Fruit fly (Drosophila melanogaster) whole organism, wandering third instar larva: ENCODE results near the gene Rbcn-3A.

Source experiments
- Abd-B ChIP-seq: fragments of >200 bp; optimal IDR thresholded peaks from 2 replicates; lab custom pipeline; 2017; ENCODE audit warnings: missing biosample characterization, missing genetic modification characterization
- CG32264 ChIP-seq: fragments of 200-800 bp; sonication (Bioruptor generic); optimal IDR thresholded peaks from 2 replicates; lab custom pipeline; 2016; ENCODE audit warnings: missing biosample characterization, missing genetic modification characterization
- CG9705 ChIP-seq: fragments of 200-800 bp; sonication (Bioruptor generic); optimal IDR thresholded peaks from 2 replicates; lab custom pipeline; 2018; ENCODE audit warnings: missing biosample characterization, mild to moderate bottlenecking, missing genetic modification characterization
- CrebA ChIP-seq: fragments of 200-800 bp; sonication (Bioruptor generic); optimal IDR thresholded peaks from 2 replicates; lab custom pipeline; 2016; ENCODE audit warnings: missing biosample characterization, mild to moderate bottlenecking, missing genetic modification characterization, borderline replicate concordance
- Dfd ChIP-seq: fragments of >200 bp; optimal IDR thresholded peaks from 2 replicates; lab custom pipeline; 2017; ENCODE audit warnings: missing biosample characterization, missing genetic modification characterization
- Dif ChIP-seq: fragments of 200-275, 200-300 bp; sonication (Bioruptor generic); optimal IDR thresholded peaks from 2 replicates; lab custom pipeline; 2018; ENCODE audit warnings: missing biosample characterization, missing genetic modification characterization; ENCODE audit not compliant: partially characterized antibody
- GATAd ChIP-seq: sonication (Bioruptor generic); optimal IDR thresholded peaks from 2 replicates; lab custom pipeline; 2016; ENCODE audit warnings: missing biosample characterization, missing genetic modification characterization
- HLH106 ChIP-seq: fragments of 200-800 bp; optimal IDR thresholded peaks from 3 replicates; lab custom pipeline; 2019; ENCODE audit warnings: missing biosample characterization, mild to moderate bottlenecking, missing genetic modification characterization, moderate library complexity
- Hnf4 ChIP-seq: fragments of 200-800 bp; sonication (Bioruptor generic); optimal IDR thresholded peaks from 2 replicates; lab custom pipeline; 2016; ENCODE audit warnings: missing biosample characterization, mild to moderate bottlenecking, missing genetic modification characterization
- Hr78 ChIP-seq: fragments of >200 bp; optimal IDR thresholded peaks from 2 replicates; lab custom pipeline; 2017; ENCODE audit warnings: missing biosample characterization, missing genetic modification characterization
- Hr83 ChIP-seq: fragments of 200-300 bp; sonication (Bioruptor generic); optimal IDR thresholded peaks from 2 replicates; lab custom pipeline; 2016; ENCODE audit warnings: missing biosample characterization, mild to moderate bottlenecking, missing genetic modification characterization, moderate library complexity; ENCODE audit not compliant: poor library complexity, severe bottlenecking
- Jra ChIP-seq: sonication (Bioruptor generic); optimal IDR thresholded peaks from 2 replicates; lab custom pipeline; 2016; ENCODE audit warnings: missing biosample characterization, missing genetic modification characterization
- Mio ChIP-seq: sonication (Bioruptor generic); optimal IDR thresholded peaks from 2 replicates; lab custom pipeline; 2016; ENCODE audit warnings: missing biosample characterization, missing genetic modification characterization
- Myc ChIP-seq: fragments of >200 bp; optimal IDR thresholded peaks from 2 replicates; lab custom pipeline; 2017
- N ChIP-seq: fragments of >200 bp; optimal IDR thresholded peaks from 2 replicates; lab custom pipeline; 2018; ENCODE audit warnings: missing biosample characterization, missing external identifiers, missing genetic modification characterization
- OdsH ChIP-seq: fragments of 200-800 bp; sonication (Bioruptor generic); optimal IDR thresholded peaks from 2 replicates; lab custom pipeline; 2016; ENCODE audit warnings: missing biosample characterization, mild to moderate bottlenecking, missing genetic modification characterization
- Rel ChIP-seq, 2 experiments: fragments of 200-800 bp; sonication (Bioruptor generic) in 1 of 2; optimal IDR thresholded peaks; 2 replicates in 1 of 2; 3 replicates in 1 of 2; lab custom pipeline; 2016 to 2019; ENCODE audit warnings: mild to moderate bottlenecking in 2 of 2, missing biosample characterization in 2 of 2, missing genetic modification characterization in 2 of 2, moderate library complexity in 1 of 2
- Sp1 ChIP-seq: fragments of 200-800 bp; sonication (Bioruptor generic); optimal IDR thresholded peaks from 3 replicates; lab custom pipeline; 2019; ENCODE audit warnings: missing biosample characterization, mild to moderate bottlenecking, missing genetic modification characterization, moderate library complexity
- Vsx2 ChIP-seq: fragments of 200-300, 225-300 bp; sonication (Bioruptor generic); optimal IDR thresholded peaks from 2 replicates; lab custom pipeline; 2018; ENCODE audit warnings: missing biosample characterization, missing genetic modification characterization; ENCODE audit not compliant: partially characterized antibody
- br ChIP-seq: fragments of 200-800 bp; sonication (Bioruptor generic); optimal IDR thresholded peaks from 2 replicates; lab custom pipeline; 2016; ENCODE audit warnings: missing biosample characterization, missing genetic modification characterization
- brk ChIP-seq: fragments of 200-800 bp; sonication (Bioruptor generic); optimal IDR thresholded peaks from 2 replicates; lab custom pipeline; 2016; ENCODE audit warnings: missing biosample characterization, mild to moderate bottlenecking, missing genetic modification characterization
- dl ChIP-seq, 2 experiments: fragments of 175-275, 200-275 bp in 1 of 2; fragments of 200-275 bp in 1 of 2; sonication (Bioruptor generic); optimal IDR thresholded peaks; lab custom pipeline; 2018; ENCODE audit warnings: mild to moderate bottlenecking in 2 of 2, missing biosample characterization in 2 of 2, missing genetic modification characterization in 2 of 2, moderate library complexity in 2 of 2; ENCODE audit not compliant: partially characterized antibody in 2 of 2, insufficient read depth in 1 of 2
- dmrt93B ChIP-seq: fragments of 200-800 bp; sonication (Bioruptor generic); optimal IDR thresholded peaks from 2 replicates; lab custom pipeline; 2018; ENCODE audit warnings: missing biosample characterization, mild to moderate bottlenecking, missing genetic modification characterization
- dsf ChIP-seq: sonication (Bioruptor generic); optimal IDR thresholded peaks from 2 replicates; lab custom pipeline; 2016; ENCODE audit warnings: missing biosample characterization, missing genetic modification characterization, borderline replicate concordance
- ey ChIP-seq: fragments of 200-800 bp; sonication (Bioruptor generic); optimal IDR thresholded peaks from 2 replicates; lab custom pipeline; 2016; ENCODE audit warnings: missing biosample characterization, missing genetic modification characterization
- foxo ChIP-seq, 2 experiments: fragments of 200-800 bp; sonication (Bioruptor generic); optimal IDR thresholded peaks; 2 replicates in 1 of 2; 3 replicates in 1 of 2; lab custom pipeline; 2016 to 2017; ENCODE audit warnings: missing biosample characterization in 2 of 2, missing genetic modification characterization in 2 of 2
- fru ChIP-seq: fragments of 200-800 bp; sonication (Bioruptor generic); optimal IDR thresholded peaks from 3 replicates; lab custom pipeline; 2016; ENCODE audit warnings: missing biosample characterization, mild to moderate bottlenecking, missing genetic modification characterization
- h ChIP-seq: fragments of 200-800 bp; sonication (Bioruptor generic); optimal IDR thresholded peaks from 3 replicates; lab custom pipeline; 2016; ENCODE audit warnings: missing biosample characterization, mild to moderate bottlenecking, missing genetic modification characterization
- jim ChIP-seq: fragments of 175-275, 200-325 bp; sonication (Bioruptor generic); optimal IDR thresholded peaks from 2 replicates; lab custom pipeline; 2016; ENCODE audit warnings: missing biosample characterization, mild to moderate bottlenecking, missing genetic modification characterization
- lola ChIP-seq: fragments of >200 bp; optimal IDR thresholded peaks from 2 replicates; lab custom pipeline; 2017; ENCODE audit warnings: missing biosample characterization, missing genetic modification characterization
- pan ChIP-seq: fragments of >200 bp; optimal IDR thresholded peaks from 2 replicates; lab custom pipeline; 2017
- psq ChIP-seq: fragments of 200-800 bp; sonication (Bioruptor generic); optimal IDR thresholded peaks from 3 replicates; lab custom pipeline; 2017; ENCODE audit warnings: missing biosample characterization, mild to moderate bottlenecking, missing genetic modification characterization, moderate library complexity
- rgr ChIP-seq: fragments of 200-800 bp; sonication (Bioruptor generic); optimal IDR thresholded peaks from 3 replicates; lab custom pipeline; 2016; ENCODE audit warnings: missing biosample characterization, mild to moderate bottlenecking, missing genetic modification characterization
- sage ChIP-seq: fragments of 200-800 bp; sonication (Bioruptor generic); optimal IDR thresholded peaks from 2 replicates; lab custom pipeline; 2016; ENCODE audit warnings: missing biosample characterization, mild to moderate bottlenecking, missing genetic modification characterization
- sv ChIP-seq: fragments of 200-800 bp; sonication (Bioruptor generic); optimal IDR thresholded peaks from 3 replicates; lab custom pipeline; 2016; ENCODE audit warnings: missing biosample characterization, missing genetic modification characterization
- tai ChIP-seq: sonication (Bioruptor generic); optimal IDR thresholded peaks from 2 replicates; lab custom pipeline; 2016; ENCODE audit warnings: missing biosample characterization, missing genetic modification characterization
- usp ChIP-seq: fragments of >200 bp; optimal IDR thresholded peaks from 2 replicates; lab custom pipeline; 2017; ENCODE audit warnings: missing biosample characterization, missing genetic modification characterization
- woc ChIP-seq: sonication (Bioruptor generic); optimal IDR thresholded peaks from 2 replicates; lab custom pipeline; 2016; ENCODE audit warnings: missing biosample characterization, mild to moderate bottlenecking, missing genetic modification characterization

The Rbcn-3A gene

DNA sequence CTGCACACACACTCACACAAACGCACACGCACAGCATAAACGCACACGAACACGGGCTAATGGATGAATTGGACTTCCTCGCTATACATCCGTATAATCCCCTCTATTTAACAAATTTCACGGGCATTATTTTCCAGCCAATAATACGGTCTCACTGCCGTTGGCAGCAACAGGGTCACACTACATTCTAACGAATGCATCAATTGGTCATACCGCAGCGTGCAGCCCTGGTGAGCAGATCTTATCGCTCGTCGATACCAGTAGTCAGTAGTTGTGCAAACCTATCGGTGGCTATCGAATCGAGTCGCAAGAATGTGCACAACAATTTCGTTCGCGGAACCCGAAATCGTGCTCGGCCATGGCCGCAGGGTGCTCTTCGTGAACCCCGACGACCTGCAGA lies 32.6 kb upstream of the Rbcn-3A start, which contains the start of the genes Top3beta and wuho:
Gene Top3beta, minus strand, starts transcription at position 149 of the 400 bp plus-strand sequence.
Gene wuho, plus strand, starts transcription at position 259 of the 400 bp plus-strand sequence.
- TF ChIP-seq h (GFP tag; lab: Kevin White, UChicago), result peak; percentile 63
- TF ChIP-seq br (GFP tag; lab: Kevin White, UChicago), result no peak
- TF ChIP-seq Dif (GFP tag; lab: Kevin White, UChicago), result peak; percentile 22
- TF ChIP-seq tai (GFP tag; lab: Kevin White, UChicago), result no peak
- TF ChIP-seq fru (GFP tag; lab: Kevin White, UChicago), result no peak
- no peak for TF ChIP-seq Dfd (GFP tag; lab: Kevin White, UChicago)
- TF ChIP-seq dsf (GFP tag; lab: Kevin White, UChicago), result no peak
- no peak for TF ChIP-seq Hnf4 (GFP tag; lab: Kevin White, UChicago)
- TF ChIP-seq foxo (GFP tag; optimal IDR thresholded peaks at IDR 0.05; lab: Kevin White, UChicago), result no peak
- peak; percentile 68 for TF ChIP-seq rgr (GFP tag; lab: Kevin White, UChicago)
- TF ChIP-seq Sp1 (GFP tag; lab: Kevin White, UChicago), result peak; percentile 44
- TF ChIP-seq jim, result no peak
- no peak for TF ChIP-seq Abd-B (GFP tag; lab: Kevin White, UChicago)
- no peak for TF ChIP-seq CG32264 (GFP tag; lab: Kevin White, UChicago)
- peak; percentile 41 for TF ChIP-seq HLH106 (tag; lab: Kevin White, UChicago)
- TF ChIP-seq sv (GFP tag; lab: Kevin White, UChicago), result peak; percentile 16
- peak; percentile 1 for TF ChIP-seq Hr83
- no peak for TF ChIP-seq Hr78
- TF ChIP-seq Vsx2 (GFP tag; lab: Kevin White, UChicago), result no peak
- TF ChIP-seq N (GFP tag; lab: Kevin White, UChicago), result no peak
- no peak for TF ChIP-seq woc (GFP tag; lab: Kevin White, UChicago)
- TF ChIP-seq psq (GFP tag; lab: Kevin White, UChicago), result peak; percentile 19
- TF ChIP-seq pan (lab: Kevin White, UChicago), result no peak
- TF ChIP-seq Jra (GFP tag; lab: Kevin White, UChicago), result no peak
- no peak for TF ChIP-seq CrebA (GFP tag; lab: Kevin White, UChicago)
- TF ChIP-seq usp (GFP tag; lab: Kevin White, UChicago), result no peak
- TF ChIP-seq Mio (GFP tag; lab: Kevin White, UChicago), result no peak
- TF ChIP-seq dmrt93B (GFP tag; lab: Kevin White, UChicago), result no peak
- no peak for TF ChIP-seq GATAd
- no peak for TF ChIP-seq Rel (GFP tag; optimal IDR thresholded peaks at IDR 0.05; lab: Kevin White, UChicago)
- peak; percentile 99 for TF ChIP-seq Rel (tag; optimal IDR thresholded peaks at IDR 0.05; lab: Kevin White, UChicago)
- no peak for TF ChIP-seq brk (GFP tag; lab: Kevin White, UChicago)
- no peak for TF ChIP-seq sage
- TF ChIP-seq OdsH (GFP tag; lab: Kevin White, UChicago), result peak; percentile 29
- TF ChIP-seq ey (GFP tag; lab: Kevin White, UChicago), result peak; percentile 37
- TF ChIP-seq CG9705 (GFP tag; lab: Kevin White, UChicago), result no peak
- no peak for TF ChIP-seq dl (GFP tag; optimal IDR thresholded peaks at IDR 0.05; lab: Kevin White, UChicago; ENCODE audit: insufficient read depth in 1 of 2, partially characterized antibody in 2 of 2)
- peak; percentile 24 for TF ChIP-seq Myc (lab: Kevin White, UChicago)
- TF ChIP-seq lola (GFP tag; lab: Kevin White, UChicago), result no peak
- TF ChIP-seq, all 38 proteins: peak for 12

DNA sequence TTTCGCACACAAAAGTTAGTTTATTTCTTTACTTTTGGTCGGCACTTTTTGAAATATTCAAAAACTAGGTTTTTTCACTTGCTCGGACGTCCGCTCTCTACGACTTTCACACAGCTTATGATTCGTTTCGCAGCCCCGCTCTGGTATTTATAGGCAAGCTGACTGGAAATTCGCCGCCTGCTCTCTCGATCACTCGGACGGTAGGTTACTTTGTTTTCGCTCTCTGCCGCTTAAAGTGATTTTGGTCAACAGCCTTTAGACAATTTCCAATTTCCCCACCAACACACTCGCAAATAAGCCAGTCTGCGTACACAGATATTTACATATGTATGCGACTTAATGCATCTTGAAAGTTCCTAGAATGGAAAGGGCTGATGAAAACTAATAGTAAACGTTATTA lies 28.2 kb upstream of the Rbcn-3A start, which contains the start of gene CG11700:
Gene CG11700, minus strand, starts transcription at position 106 of the 400 bp plus-strand sequence.
- no peak for TF ChIP-seq Mio (GFP tag; lab: Kevin White, UChicago)
- no peak for TF ChIP-seq Rel (GFP tag; optimal IDR thresholded peaks at IDR 0.05; lab: Kevin White, UChicago)
- peak; percentile 43 for TF ChIP-seq Rel (tag; optimal IDR thresholded peaks at IDR 0.05; lab: Kevin White, UChicago)
